Worm (Caenorhabditis elegans) whole organism, midembryonic: ENCODE results near the gene F54F12.1.

Experiments
- T22C8.4 ChIP-seq: fragments of 200-800 bp; sonication (Bioruptor generic); IDR thresholded peaks from 2 replicates; pipeline ENCODE4 v1.3.6; 2022; ENCODE audit warnings: missing genetic modification characterization, missing compliant biosample characterization
- cog-1 ChIP-seq: sonication (generic microtip); optimal IDR thresholded peaks from 2 replicates; lab custom pipeline; 2016; ENCODE audit warnings: missing genetic modification characterization, missing compliant biosample characterization
- flt-1 ChIP-seq: fragments of 200-800 bp; sonication (Bioruptor generic); IDR thresholded peaks from 2 replicates; pipeline ENCODE4 v1.3.6; 2022; ENCODE audit warnings: missing genetic modification characterization, missing compliant biosample characterization
- klf-2 ChIP-seq: fragments of 200-800 bp; sonication (Bioruptor generic); conservative IDR thresholded peaks from 2 replicates; pipeline ENCODE4 v1.3.6; 2022; ENCODE audit warnings: missing genetic modification reagents, missing genetic modification characterization, missing compliant biosample characterization
- med-1 ChIP-seq: sonication (generic microtip); optimal IDR thresholded peaks from 2 replicates; lab custom pipeline; 2017; ENCODE audit warnings: missing genetic modification characterization, mild to moderate bottlenecking, missing compliant biosample characterization, antibody characterized with exemption, missing genetic modification reagents; ENCODE audit not compliant: insufficient read depth
- ref-1 ChIP-seq: fragments of 200-800 bp; sonication (Bioruptor generic); conservative IDR thresholded peaks from 2 replicates; pipeline ENCODE4 v1.3.6; 2022; ENCODE audit warnings: missing genetic modification reagents, missing genetic modification characterization, missing compliant biosample characterization
- tab-1 ChIP-seq: fragments of 200-800 bp; sonication (Bioruptor generic); IDR thresholded peaks from 2 replicates; pipeline ENCODE4 v1.3.6; 2022; ENCODE audit warnings: missing genetic modification characterization, missing compliant biosample characterization
- ztf-23 ChIP-seq: fragments of 200-800 bp; sonication (Bioruptor generic); IDR thresholded peaks from 2 replicates; pipeline ENCODE4 v1.3.6; 2022; ENCODE audit warnings: missing genetic modification reagents, missing genetic modification characterization, missing compliant biosample characterization
- ztf-29 ChIP-seq: fragments of 200-800 bp; sonication (Bioruptor generic); IDR thresholded peaks from 2 replicates; pipeline ENCODE4 v1.3.6; 2022; ENCODE audit warnings: missing genetic modification reagents, missing genetic modification characterization, missing compliant biosample characterization

F54F12.1 gene

ce11 chrIII:13061136-13061535 lies 5.9 kb upstream of the F54F12.1 start:
- TF ChIP-seq ref-1 (GFP tag; lab: Robert Waterston, UW), result no peak
- TF ChIP-seq T22C8.4 (GFP tag; lab: Robert Waterston, UW), result no peak
- no peak for TF ChIP-seq tab-1 (GFP tag; lab: Robert Waterston, UW)
- TF ChIP-seq med-1 (GFP tag; lab: Kevin White, UChicago), result no peak
- peak; percentile 65 for TF ChIP-seq cog-1
- TF ChIP-seq flt-1 (GFP tag; lab: Robert Waterston, UW), result peak; percentile 59; the same call in 1 of the 2 replicates
- TF ChIP-seq ztf-23 (GFP tag; lab: Robert Waterston, UW), result no peak
- no peak for TF ChIP-seq klf-2 (GFP tag; lab: Robert Waterston, UW)
- no peak for TF ChIP-seq ztf-29 (GFP tag; lab: Robert Waterston, UW)

DNA sequence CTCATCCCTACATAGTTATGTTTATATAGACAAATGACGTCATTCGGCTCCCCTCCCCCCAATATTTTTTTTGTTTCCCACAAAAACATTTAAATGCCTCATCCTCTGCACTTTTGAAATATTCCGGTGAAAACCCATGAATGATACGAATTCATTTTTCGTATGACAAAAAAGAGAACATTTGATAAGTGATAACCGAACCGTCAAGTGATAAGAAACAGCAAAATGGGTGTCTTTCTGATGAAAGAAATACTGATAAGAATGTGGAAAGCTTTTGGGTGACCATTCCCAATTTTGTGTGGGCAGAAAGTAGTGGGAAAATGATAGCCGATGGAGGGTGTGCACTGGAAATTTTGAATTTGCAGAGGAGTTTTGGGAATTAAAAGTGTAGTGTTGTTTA lies 4.1 kb upstream of the F54F12.1 start:
- TF ChIP-seq flt-1 (GFP tag; lab: Robert Waterston, UW), result no peak
- no peak for TF ChIP-seq cog-1
- TF ChIP-seq klf-2 (GFP tag; lab: Robert Waterston, UW), result no peak
- TF ChIP-seq ztf-23 (GFP tag; lab: Robert Waterston, UW), result no peak
- TF ChIP-seq ztf-29 (GFP tag; lab: Robert Waterston, UW), result no peak
- no peak for TF ChIP-seq T22C8.4 (GFP tag; lab: Robert Waterston, UW)
- TF ChIP-seq med-1 (GFP tag; lab: Kevin White, UChicago), result no peak
- no peak for TF ChIP-seq tab-1 (GFP tag; lab: Robert Waterston, UW)
- TF ChIP-seq ref-1 (GFP tag; lab: Robert Waterston, UW), result no peak

ce11 chrIII:13058140-13058539 lies 2.9 kb upstream of the F54F12.1 start:
- TF ChIP-seq cog-1, result no peak

DNA sequence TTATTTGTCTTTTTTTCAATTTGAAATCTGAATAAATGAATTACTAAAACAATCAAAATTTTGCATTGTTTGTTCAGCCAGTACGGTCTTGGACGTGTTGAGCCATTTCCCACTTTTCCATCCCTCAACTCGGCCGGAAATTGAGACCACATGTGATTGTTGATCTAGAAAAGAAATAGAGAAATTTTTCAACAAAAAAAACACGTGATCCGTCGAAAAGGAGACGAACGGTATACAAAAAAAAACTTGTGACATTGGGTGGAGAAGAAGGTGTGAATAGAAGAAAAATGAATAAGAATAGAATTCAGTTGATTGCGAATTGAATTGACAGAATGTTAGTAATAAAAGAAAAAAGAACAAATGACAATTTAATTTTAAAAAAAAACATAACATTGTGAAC lies 1.5 kb upstream of the F54F12.1 start:
- TF ChIP-seq ref-1 (GFP tag; lab: Robert Waterston, UW) (no peak), klf-2 (GFP tag; lab: Robert Waterston, UW) (no peak), cog-1 (no peak)

- no peak for TF ChIP-seq med-1 (GFP tag; lab: Kevin White, UChicago)
- peak; percentile 58; the same call in 1 of the 2 replicates for TF ChIP-seq ztf-29 (GFP tag; lab: Robert Waterston, UW)
Measured at ce11 chrIII:13056230-13056629, 988 bp upstream of the F54F12.1 start.

DNA sequence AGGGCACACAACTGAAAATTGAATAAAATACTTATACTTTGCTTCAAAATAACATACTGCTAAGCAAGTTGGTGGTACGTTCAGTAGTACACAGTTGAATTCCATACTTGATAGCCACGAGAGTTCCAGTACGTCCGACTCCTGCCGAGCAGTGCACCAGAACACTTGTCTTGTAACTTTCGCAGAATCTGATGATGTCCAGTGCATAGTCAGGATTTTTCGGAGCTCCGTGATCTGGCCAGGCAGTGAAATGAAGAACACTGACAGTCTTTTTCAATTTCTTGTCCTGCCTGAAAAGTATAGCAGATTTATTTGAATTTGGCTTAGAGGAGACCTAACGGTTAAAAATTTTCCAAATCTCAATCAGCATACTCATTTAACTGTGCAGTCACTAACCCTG lies 5.3 kb downstream of the F54F12.1 start:
- TF ChIP-seq tab-1 (GFP tag; lab: Robert Waterston, UW), result no peak
- TF ChIP-seq ztf-29 (GFP tag; lab: Robert Waterston, UW), result no peak
- TF ChIP-seq klf-2 (GFP tag; lab: Robert Waterston, UW), result no peak
- TF ChIP-seq ref-1 (GFP tag; lab: Robert Waterston, UW), result no peak
- no peak for TF ChIP-seq ztf-23 (GFP tag; lab: Robert Waterston, UW)

DNA sequence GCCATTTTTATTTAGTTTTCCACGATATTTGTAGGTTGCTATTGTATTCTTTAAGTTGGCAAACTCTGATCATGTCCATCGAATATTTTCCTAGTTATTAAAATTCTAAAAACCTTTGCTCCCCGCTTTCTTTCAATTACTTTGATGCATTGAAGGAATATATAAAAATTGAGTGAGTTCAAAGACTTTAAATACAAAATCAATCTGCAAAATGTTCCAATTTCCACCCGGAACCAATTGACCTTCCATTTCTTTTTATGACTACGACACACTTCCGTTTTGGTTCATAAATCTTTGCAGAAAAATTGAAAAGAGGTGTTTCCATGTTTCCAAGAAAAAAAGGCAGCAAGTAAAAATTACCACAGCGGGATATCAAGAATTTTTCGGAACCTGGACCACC lies 15.5 kb downstream of the F54F12.1 start, which contains the start of gene F54F12.2:
TSS of gene F54F12.2 (plus strand) at position 301 of the 400 bp plus-strand sequence.
- no peak for TF ChIP-seq ztf-23 (GFP tag; lab: Robert Waterston, UW)

DNA sequence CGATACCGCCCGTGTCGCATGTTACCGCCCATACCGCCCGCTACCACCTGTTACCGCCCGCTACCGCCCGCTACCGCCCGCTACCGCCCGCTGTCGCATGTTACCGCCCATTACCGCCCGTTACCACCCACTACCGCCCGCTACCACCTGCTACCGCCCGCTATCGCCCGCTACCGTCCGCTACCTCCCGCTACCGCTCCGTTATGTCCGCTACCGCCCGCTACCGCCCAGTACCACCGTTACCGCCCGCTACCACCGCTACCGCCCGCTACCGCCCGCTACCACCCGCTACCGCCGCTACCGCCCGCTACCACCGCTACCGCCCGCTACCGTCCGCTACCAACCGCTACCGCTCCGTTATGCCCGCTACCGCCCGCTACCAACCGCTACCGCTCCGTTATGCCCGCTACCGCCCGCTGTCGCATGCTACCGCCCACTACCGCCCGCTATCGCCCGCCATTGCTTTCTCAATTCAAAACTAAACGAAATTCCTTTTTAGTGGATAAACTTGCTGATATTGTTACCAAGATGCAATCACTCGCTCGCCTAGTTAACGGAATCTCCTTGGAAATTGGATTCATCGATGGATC lies 22.7 kb downstream of the F54F12.1 start:
- TF ChIP-seq klf-2 (GFP tag; lab: Robert Waterston, UW) (no peak), ztf-23 (GFP tag; lab: Robert Waterston, UW) (0 out of 2 replicates have a peak, but pooled peaks have one; percentile 12), flt-1 (GFP tag; lab: Robert Waterston, UW) (0 out of 2 replicates have a peak, but pooled peaks have one; percentile 5)

ce11 chrIII:13031701-13032100 lies 23.5 kb downstream of the F54F12.1 start, which contains the start of gene F14F7.5:
Gene F14F7.5 (plus strand): TSS chrIII:13032001.
- no peak for TF ChIP-seq tab-1 (GFP tag; lab: Robert Waterston, UW)
- no peak for TF ChIP-seq ztf-23 (GFP tag; lab: Robert Waterston, UW)
- no peak for TF ChIP-seq T22C8.4 (GFP tag; lab: Robert Waterston, UW)
- TF ChIP-seq ztf-29 (GFP tag; lab: Robert Waterston, UW), result no peak

ce11 chrIII:13030551-13030950 lies 24.7 kb downstream of the F54F12.1 start, which contains the start of gene F14F7.7:
Gene F14F7.7 (plus strand): TSS chrIII:13030904.
- TF ChIP-seq med-1 (GFP tag; lab: Kevin White, UChicago) (no peak), ref-1 (GFP tag; lab: Robert Waterston, UW) (no peak)

DNA sequence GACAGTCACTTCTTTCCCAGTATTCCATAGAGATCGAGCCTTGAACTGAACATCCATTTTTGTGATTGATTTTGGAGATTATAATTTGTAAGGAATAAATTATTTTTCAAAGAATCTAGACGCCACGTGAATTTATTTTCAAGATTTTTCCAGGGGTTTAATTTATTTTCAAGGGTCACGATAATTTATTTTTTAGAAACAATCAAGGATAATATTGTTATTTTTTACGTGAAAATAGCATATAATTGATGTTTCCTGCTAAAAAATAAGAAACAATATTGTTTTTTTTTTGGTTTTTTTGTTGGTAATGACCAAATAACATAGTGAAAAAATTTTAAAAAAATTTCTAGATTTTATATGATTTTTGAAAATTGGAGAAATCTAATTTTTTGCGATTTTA lies 25.6 kb downstream of the F54F12.1 start, which contains the start of gene F14F7.4:
TSS of gene F14F7.4 (minus strand) at position 101 of the 400 bp plus-strand sequence.
- no peak for TF ChIP-seq tab-1 (GFP tag; lab: Robert Waterston, UW)
- no peak for TF ChIP-seq cog-1
- no peak for TF ChIP-seq ztf-23 (GFP tag; lab: Robert Waterston, UW)
- no peak for TF ChIP-seq flt-1 (GFP tag; lab: Robert Waterston, UW)
- no peak for TF ChIP-seq med-1 (GFP tag; lab: Kevin White, UChicago)
- no peak for TF ChIP-seq ref-1 (GFP tag; lab: Robert Waterston, UW)
- TF ChIP-seq T22C8.4 (GFP tag; lab: Robert Waterston, UW), result no peak
- no peak for TF ChIP-seq ztf-29 (GFP tag; lab: Robert Waterston, UW)
- no peak for TF ChIP-seq klf-2 (GFP tag; lab: Robert Waterston, UW)
